Worm (Caenorhabditis elegans): ENCODE measurements around the gene F52E1.2.

ce11 chrV:8449241-8449640 lies 38.8 kb downstream of the F52E1.2 start:
- TF ChIP-seq snpc-1.1 (tag; optimal IDR thresholded peaks at IDR 0.05; ENCODE audit: insufficient read depth) (no peak), attf-3 (GFP tag; conservative IDR thresholded peaks at IDR 0.05) (no peak), F57A8.1 (GFP tag; optimal IDR thresholded peaks at IDR 0.05) (no peak), sdz-38 (tag; optimal IDR thresholded peaks at IDR 0.05) (no peak), T07F8.4 (tag; optimal IDR thresholded peaks at IDR 0.05) (no peak), ceh-100 (GFP tag; IDR thresholded peaks at IDR 0.05) (no peak)
